Worm (Caenorhabditis elegans): ENCODE measurements around the gene F36H9.5.

F36H9.5 gene

ce11 chrV:1781922-1782321 is at the start of gene F36H9.5:
F36H9.5 (minus strand) TSS chrV:1782022.
- TF ChIP-seq elt-1 (tag; optimal IDR thresholded peaks at IDR 0.05; ENCODE audit: borderline replicate concordance, insufficient read depth): no peak
- TF ChIP-seq unc-62 (GFP tag; optimal IDR thresholded peaks at IDR 0.05): no peak
- TF ChIP-seq nhr-28 (tag; optimal IDR thresholded peaks at IDR 0.05): no peak
- no peak for TF ChIP-seq ham-2 (GFP tag; optimal IDR thresholded peaks at IDR 0.05)
- TF ChIP-seq M03D4.4 (tag; optimal IDR thresholded peaks at IDR 0.05): no peak
- TF ChIP-seq unc-39 (tag; optimal IDR thresholded peaks at IDR 0.05): no peak
- TF ChIP-seq zip-8 (tag; optimal IDR thresholded peaks at IDR 0.05): no peak
- no peak for TF ChIP-seq sem-2 (GFP tag; optimal IDR thresholded peaks at IDR 0.05)
- TF ChIP-seq mab-5 (tag; optimal IDR thresholded peaks at IDR 0.05): no peak
- no peak for TF ChIP-seq unc-120 (tag; optimal IDR thresholded peaks at IDR 0.05; ENCODE audit: poor library complexity, severe bottlenecking)
- no peak for TF ChIP-seq ceh-43 (GFP tag; optimal IDR thresholded peaks at IDR 0.05)
- no peak for TF ChIP-seq lin-32 (GFP tag; optimal IDR thresholded peaks at IDR 0.05)
- TF ChIP-seq nhr-2 (tag; optimal IDR thresholded peaks at IDR 0.05): no peak
- no peak for TF ChIP-seq nhr-12 (tag; optimal IDR thresholded peaks at IDR 0.05)
- no peak for TF ChIP-seq ceh-39 (tag; optimal IDR thresholded peaks at IDR 0.05)
- TF ChIP-seq hlh-1 (tag; optimal IDR thresholded peaks at IDR 0.05): no peak

ce11 chrV:1829973-1830372 is 48.2 kb upstream of the F36H9.5 start, which contains the start of gene Y32G9B.1:
Y32G9B.1 (minus strand) TSS chrV:1830073.
- TF ChIP-seq nhr-28 (tag; optimal IDR thresholded peaks at IDR 0.05): no peak
- TF ChIP-seq snpc-4 (tag; optimal IDR thresholded peaks at IDR 0.05): no peak
- no peak for TF ChIP-seq ces-1 (GFP tag; optimal IDR thresholded peaks at IDR 0.05)
- no peak for TF ChIP-seq M03D4.4 (tag; optimal IDR thresholded peaks at IDR 0.05)
- no peak for TF ChIP-seq flh-1 (GFP tag; optimal IDR thresholded peaks at IDR 0.05)
- TF ChIP-seq zip-8 (tag; optimal IDR thresholded peaks at IDR 0.05): no peak
- TF ChIP-seq ceh-39 (tag; optimal IDR thresholded peaks at IDR 0.05): no peak
- no peak for TF ChIP-seq unc-39 (tag; optimal IDR thresholded peaks at IDR 0.05)
- TF ChIP-seq mab-5 (tag; optimal IDR thresholded peaks at IDR 0.05): no peak
- TF ChIP-seq ztf-11 (tag; optimal IDR thresholded peaks at IDR 0.05): no peak
- no peak for TF ChIP-seq sptf-1 (tag; optimal IDR thresholded peaks at IDR 0.05)
- no peak for TF ChIP-seq blmp-1 (tag; optimal IDR thresholded peaks at IDR 0.05)
- no peak for TF ChIP-seq hlh-1 (tag; optimal IDR thresholded peaks at IDR 0.05)
- no peak for TF ChIP-seq nhr-12 (tag; optimal IDR thresholded peaks at IDR 0.05)
- no peak for TF ChIP-seq ceh-83 (GFP tag; optimal IDR thresholded peaks at IDR 0.05)
- TF ChIP-seq sem-2 (GFP tag; optimal IDR thresholded peaks at IDR 0.05): no peak
- TF ChIP-seq mls-2 (tag; optimal IDR thresholded peaks at IDR 0.05): no peak

ce11 chrV:1824528-1824927 is 42.7 kb upstream of the F36H9.5 start:
- no peak for TF ChIP-seq M03D4.4 (tag; optimal IDR thresholded peaks at IDR 0.05)
- no peak for TF ChIP-seq sem-2 (GFP tag; optimal IDR thresholded peaks at IDR 0.05)
- no peak for TF ChIP-seq ceh-83 (GFP tag; optimal IDR thresholded peaks at IDR 0.05)
- no peak for TF ChIP-seq drap-1 (GFP tag; optimal IDR thresholded peaks at IDR 0.05)
- no peak for TF ChIP-seq bed-3 (GFP tag; optimal IDR thresholded peaks at IDR 0.05)

- TF ChIP-seq unc-39 (tag; optimal IDR thresholded peaks at IDR 0.05) (no peak), sem-2 (GFP tag; optimal IDR thresholded peaks at IDR 0.05) (no peak), nhr-12 (tag; optimal IDR thresholded peaks at IDR 0.05) (no peak), elt-3 (tag; optimal IDR thresholded peaks at IDR 0.05) (no peak), ztf-11 (tag; optimal IDR thresholded peaks at IDR 0.05) (no peak), unc-120 (tag; optimal IDR thresholded peaks at IDR 0.05; ENCODE audit: poor library complexity, severe bottlenecking) (peak; percentile 14), nhr-76 (tag; optimal IDR thresholded peaks at IDR 0.05) (no peak), drap-1 (GFP tag; optimal IDR thresholded peaks at IDR 0.05) (peak; percentile 31), blmp-1 (tag; optimal IDR thresholded peaks at IDR 0.05) (peak; percentile 29), ceh-43 (GFP tag; optimal IDR thresholded peaks at IDR 0.05) (no peak), ces-1 (GFP tag; optimal IDR thresholded peaks at IDR 0.05) (no peak), elt-1 (tag; optimal IDR thresholded peaks at IDR 0.05; ENCODE audit: borderline replicate concordance, insufficient read depth) (no peak), mep-1 (tag; optimal IDR thresholded peaks at IDR 0.05) (peak; percentile 5), pha-4 (tag; optimal IDR thresholded peaks at IDR 0.05) (no peak), nhr-28 (tag; optimal IDR thresholded peaks at IDR 0.05) (no peak), lsy-2 (tag; optimal IDR thresholded peaks at IDR 0.05) (no peak), ham-2 (GFP tag; optimal IDR thresholded peaks at IDR 0.05) (peak; percentile 14), cnd-1 (tag; optimal IDR thresholded peaks at IDR 0.05) (no peak), mls-2 (tag; optimal IDR thresholded peaks at IDR 0.05) (peak; percentile 29), mab-5 (tag; optimal IDR thresholded peaks at IDR 0.05) (no peak), flh-1 (GFP tag; optimal IDR thresholded peaks at IDR 0.05) (no peak), snpc-4 (tag; optimal IDR thresholded peaks at IDR 0.05) (no peak), hlh-1 (tag; optimal IDR thresholded peaks at IDR 0.05) (peak; percentile 40), unc-62 (GFP tag; optimal IDR thresholded peaks at IDR 0.05) (no peak), nhr-237 (tag; optimal IDR thresholded peaks at IDR 0.05) (peak; percentile 5), tbx-8 (GFP tag; optimal IDR thresholded peaks at IDR 0.05) (no peak), zip-8 (tag; optimal IDR thresholded peaks at IDR 0.05) (no peak), lin-32 (GFP tag; optimal IDR thresholded peaks at IDR 0.05) (no peak), sptf-1 (tag; optimal IDR thresholded peaks at IDR 0.05) (peak; percentile 73), ceh-39 (tag; optimal IDR thresholded peaks at IDR 0.05) (no peak), bed-3 (GFP tag; optimal IDR thresholded peaks at IDR 0.05) (peak; percentile 17), nhr-2 (tag; optimal IDR thresholded peaks at IDR 0.05) (no peak), lin-13 (tag; optimal IDR thresholded peaks at IDR 0.05) (no peak), ceh-83 (GFP tag; optimal IDR thresholded peaks at IDR 0.05) (no peak), M03D4.4 (tag; optimal IDR thresholded peaks at IDR 0.05) (peak; percentile 48)
These were observed 39.5 kb upstream of the F36H9.5 start, which contains the start of the genes gly-7 and mrpl-39 for ce11 chrV:1821287-1821686. gly-7 (minus strand) TSS chrV:1821323. mrpl-39 (plus strand) TSS chrV:1821579.

Data from whole organism, mixed stage, embryonic.